Fruit fly (Drosophila melanogaster): ENCODE measurements around the gene Gpdh1.

- TF ChIP-seq usp (GFP tag; optimal IDR thresholded peaks at IDR 0.05) (no peak), CG8478 (optimal IDR thresholded peaks at IDR 0.05) (no peak), pan (optimal IDR thresholded peaks at IDR 0.05) (no peak), Dll (optimal IDR thresholded peaks at IDR 0.05) (no peak), psq (optimal IDR thresholded peaks at IDR 0.05) (no peak)
These were observed 17.8 kb upstream of the Gpdh1 start, which contains the start of gene dsf for dm6 chr2L:5925637-5926036.
